Worm (Caenorhabditis elegans) whole organism, young adult: ENCODE results near the gene pqn-68.

Experiments
- B0019.2 ChIP-seq: fragments of 200-800 bp; sonication (Bioruptor generic); conservative IDR thresholded peaks from 2 replicates; pipeline ENCODE4 v1.3.6; 2022; ENCODE audit warnings: missing genetic modification reagents, missing genetic modification characterization, missing compliant biosample characterization
- B0336.3 ChIP-seq: fragments of 200-800 bp; sonication (Bioruptor generic); IDR thresholded peaks from 2 replicates; pipeline ENCODE4 v1.3.6; 2022; ENCODE audit warnings: missing genetic modification characterization, missing compliant biosample characterization
- F33H1.4 ChIP-seq: fragments of 200-800 bp; sonication (Bioruptor generic); IDR thresholded peaks from 2 replicates; pipeline ENCODE4 v1.3.6; 2022; ENCODE audit warnings: missing genetic modification reagents, missing genetic modification characterization, missing compliant biosample characterization
- K11D2.4 ChIP-seq: fragments of 200-800 bp; sonication (Bioruptor generic); IDR thresholded peaks from 2 replicates; pipeline ENCODE4 v1.3.6; 2022; ENCODE audit warnings: missing genetic modification reagents, missing genetic modification characterization, missing compliant biosample characterization
- K12H6.12 ChIP-seq: fragments of 200-800 bp; sonication (Bioruptor generic); optimal IDR thresholded peaks from 2 replicates; lab custom pipeline; 2018; ENCODE audit warnings: mild to moderate bottlenecking, missing genetic modification characterization, missing compliant biosample characterization
- T07F8.4 ChIP-seq: sonication (generic microtip); optimal IDR thresholded peaks from 2 replicates; lab custom pipeline; 2016; ENCODE audit warnings: mild to moderate bottlenecking, missing genetic modification characterization, moderate library complexity, missing compliant biosample characterization
- Y67H2A.10 ChIP-seq: fragments of 200-800 bp; sonication (Bioruptor generic); conservative IDR thresholded peaks from 2 replicates; pipeline ENCODE4 v1.3.6; 2022; ENCODE audit warnings: missing genetic modification reagents, missing genetic modification characterization, missing compliant biosample characterization
- Y95B8A.8 ChIP-seq: fragments of 200-800 bp; sonication (Bioruptor generic); IDR thresholded peaks from 2 replicates; pipeline ENCODE4 v1.3.6; 2022; ENCODE audit warnings: missing genetic modification reagents, missing genetic modification characterization, missing compliant biosample characterization
- attf-3 ChIP-seq: fragments of 200-800 bp; sonication (Bioruptor generic); conservative IDR thresholded peaks from 2 replicates; pipeline ENCODE4 v1.3.6; 2022; ENCODE audit warnings: missing genetic modification reagents, missing genetic modification characterization, missing compliant biosample characterization
- attf-5 ChIP-seq: fragments of 200-800 bp; sonication (Bioruptor generic); optimal IDR thresholded peaks from 2 replicates; lab custom pipeline; 2018; ENCODE audit warnings: mild to moderate bottlenecking, missing genetic modification characterization, missing compliant biosample characterization
- attf-6 ChIP-seq: fragments of 200-800 bp; sonication (Bioruptor generic); IDR thresholded peaks from 2 replicates; pipeline ENCODE4 v1.3.6; 2022; ENCODE audit warnings: missing genetic modification reagents, missing genetic modification characterization, missing compliant biosample characterization
- cebp-1 ChIP-seq, 2 experiments: fragments of 200-800 bp in 1 of 2; sonication (Bioruptor generic) in 1 of 2; sonication (generic microtip) in 1 of 2; IDR thresholded peaks in 1 of 2; optimal IDR thresholded peaks in 1 of 2; 2 replicates each; pipeline versions ENCODE4 v1.3.6 to Lab custom; 2017 to 2022; ENCODE audit warnings: missing compliant biosample characterization in 2 of 2, missing genetic modification characterization in 2 of 2, mild to moderate bottlenecking in 1 of 2, missing genetic modification reagents in 1 of 2, moderate library complexity in 1 of 2
- ceh-100 ChIP-seq: fragments of 200-800 bp; sonication (Bioruptor generic); IDR thresholded peaks from 2 replicates; pipeline ENCODE4 v1.3.6; 2022; ENCODE audit warnings: missing genetic modification reagents, missing genetic modification characterization, missing compliant biosample characterization
- ceh-27 ChIP-seq: fragments of 200-800 bp; sonication (Bioruptor generic); optimal IDR thresholded peaks from 2 replicates; lab custom pipeline; 2018; ENCODE audit warnings: mild to moderate bottlenecking, missing genetic modification characterization, moderate library complexity, missing compliant biosample characterization
- ceh-91 ChIP-seq: fragments of 200-800 bp; sonication (Bioruptor generic); IDR thresholded peaks from 2 replicates; pipeline ENCODE4 v1.3.6; 2022; ENCODE audit warnings: missing genetic modification reagents, missing genetic modification characterization, missing compliant biosample characterization
- dox-1 ChIP-seq: fragments of 200-800 bp; sonication (Bioruptor generic); IDR thresholded peaks from 2 replicates; pipeline ENCODE4 v1.3.6; 2022; ENCODE audit warnings: missing genetic modification reagents, missing genetic modification characterization, missing compliant biosample characterization
- dpl-1 ChIP-seq: fragments of 150-350 bp; optimal IDR thresholded peaks from 2 replicates; lab custom pipeline; 2014; ENCODE audit warnings: missing biosample characterization, missing genetic modification reagents, missing genetic modification characterization
- egl-18 ChIP-seq: fragments of 200-800 bp; sonication (Bioruptor generic); IDR thresholded peaks from 2 replicates; pipeline ENCODE4 v1.3.6; 2022; ENCODE audit warnings: missing genetic modification reagents, missing genetic modification characterization, missing compliant biosample characterization
- egl-44 ChIP-seq: fragments of 200-800 bp; sonication (Bioruptor generic); IDR thresholded peaks from 2 replicates; pipeline ENCODE4 v1.3.6; 2022; ENCODE audit warnings: missing genetic modification reagents, missing genetic modification characterization, missing compliant biosample characterization
- egrh-3 ChIP-seq: fragments of 200-800 bp; sonication (Bioruptor generic); IDR thresholded peaks from 2 replicates; pipeline ENCODE4 v1.3.6; 2022; ENCODE audit warnings: missing genetic modification reagents, missing genetic modification characterization, missing compliant biosample characterization
- hmg-1.2 ChIP-seq: fragments of 200-800 bp; sonication (Bioruptor generic); IDR thresholded peaks from 2 replicates; pipeline ENCODE4 v1.3.6; 2022; ENCODE audit warnings: missing genetic modification reagents, missing genetic modification characterization, missing compliant biosample characterization
- lin-26 ChIP-seq: fragments of 200-800 bp; sonication (Bioruptor generic); IDR thresholded peaks from 2 replicates; pipeline ENCODE4 v1.3.6; 2022; ENCODE audit warnings: missing genetic modification reagents, missing genetic modification characterization, missing compliant biosample characterization
- lin-54 ChIP-seq: fragments of 200-800 bp; sonication (Bioruptor generic); optimal IDR thresholded peaks from 2 replicates; lab custom pipeline; 2018; ENCODE audit warnings: mild to moderate bottlenecking, missing genetic modification characterization, missing compliant biosample characterization
- lir-1 ChIP-seq: fragments of 200-800 bp; sonication (Bioruptor generic); conservative IDR thresholded peaks from 2 replicates; pipeline ENCODE4 v1.3.6; 2022; ENCODE audit warnings: missing genetic modification reagents, missing genetic modification characterization, missing compliant biosample characterization
- madf-10 ChIP-seq: sonication (generic microtip); optimal IDR thresholded peaks from 2 replicates; lab custom pipeline; 2016; ENCODE audit warnings: mild to moderate bottlenecking, missing genetic modification characterization, missing compliant biosample characterization
- madf-3 ChIP-seq: fragments of 200-800 bp; sonication (Bioruptor generic); IDR thresholded peaks from 2 replicates; pipeline ENCODE4 v1.3.6; 2022; ENCODE audit warnings: missing genetic modification reagents, missing genetic modification characterization, missing compliant biosample characterization
- madf-6 ChIP-seq: fragments of 200-800 bp; sonication (Bioruptor generic); IDR thresholded peaks from 2 replicates; pipeline ENCODE4 v1.3.6; 2022; ENCODE audit warnings: missing genetic modification reagents, missing genetic modification characterization, missing compliant biosample characterization
- madf-8 ChIP-seq: fragments of 200-800 bp; sonication (Bioruptor generic); conservative IDR thresholded peaks from 2 replicates; pipeline ENCODE4 v1.3.6; 2022; ENCODE audit warnings: missing genetic modification reagents, missing genetic modification characterization, missing compliant biosample characterization
- nhr-80 ChIP-seq: sonication (generic microtip); optimal IDR thresholded peaks from 2 replicates; lab custom pipeline; 2016; ENCODE audit warnings: missing genetic modification characterization, missing compliant biosample characterization
- nhr-90 ChIP-seq: sonication (generic microtip); optimal IDR thresholded peaks from 2 replicates; lab custom pipeline; 2016; ENCODE audit warnings: missing genotype, mild to moderate bottlenecking, missing genetic modification characterization, missing compliant biosample characterization
- rcor-1 ChIP-seq: fragments of 200-800 bp; sonication (Bioruptor generic); IDR thresholded peaks from 2 replicates; pipeline ENCODE4 v1.3.6; 2022; ENCODE audit warnings: missing genetic modification reagents, missing genetic modification characterization, missing compliant biosample characterization
- somi-1 ChIP-seq: fragments of 200-800 bp; sonication (Bioruptor generic); optimal IDR thresholded peaks from 2 replicates; lab custom pipeline; 2018; ENCODE audit warnings: mild to moderate bottlenecking, missing genetic modification characterization, missing compliant biosample characterization
- tbp1 ChIP-seq: fragments of 200-800 bp; sonication (Bioruptor generic); optimal IDR thresholded peaks from 2 replicates; lab custom pipeline; 2018; ENCODE audit warnings: mild to moderate bottlenecking, missing genetic modification characterization, missing compliant biosample characterization
- ztf-18 ChIP-seq: sonication (generic microtip); optimal IDR thresholded peaks from 2 replicates; lab custom pipeline; 2016; ENCODE audit warnings: missing genotype, mild to moderate bottlenecking, missing genetic modification characterization, missing compliant biosample characterization
- ztf-26 ChIP-seq: sonication (generic microtip); optimal IDR thresholded peaks from 2 replicates; lab custom pipeline; 2017; ENCODE audit warnings: missing genetic modification characterization, missing compliant biosample characterization
- ztf-28 ChIP-seq: fragments of 200-800 bp; sonication (Bioruptor generic); IDR thresholded peaks from 2 replicates; pipeline ENCODE4 v1.3.6; 2022; ENCODE audit warnings: missing genetic modification reagents, missing genetic modification characterization, missing compliant biosample characterization
- ztf-6 ChIP-seq: fragments of 200-800 bp; sonication (Bioruptor generic); IDR thresholded peaks from 2 replicates; pipeline ENCODE4 v1.3.6; 2022; ENCODE audit warnings: missing genetic modification reagents, missing genetic modification characterization, missing compliant biosample characterization

The pqn-68 gene

DNA sequence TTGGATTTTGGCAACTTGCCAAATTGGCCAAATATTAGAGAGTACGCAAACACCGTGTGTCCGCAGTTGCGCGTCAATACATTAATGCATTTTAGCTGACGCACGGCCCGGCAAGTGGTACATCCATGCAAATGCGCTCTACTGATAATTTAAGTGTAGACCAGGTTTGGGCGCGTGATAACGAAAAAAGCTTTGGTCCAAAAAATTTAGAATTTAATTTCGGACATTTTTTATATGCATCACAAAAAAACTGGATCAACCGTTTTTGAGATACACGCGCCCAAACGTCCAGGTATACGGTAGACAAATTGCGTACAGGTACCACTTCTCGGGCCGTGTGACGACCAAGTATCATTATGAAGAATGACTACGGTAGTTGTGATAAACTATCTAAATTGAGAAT is 15.5 kb downstream of the pqn-68 start, which contains the start of gene R186.8 (continued):
- TF ChIP-seq egl-18 (GFP tag; lab: Robert Waterston, UW): 0 out of 2 replicates have a peak, but pooled peaks have one; percentile 56
- peak; percentile 40 for TF ChIP-seq ceh-27
- TF ChIP-seq ztf-18 (tag; lab: Kevin White, UChicago): peak; percentile 72
- peak; percentile 67 for TF ChIP-seq K12H6.12 (tag; lab: Kevin White, UChicago)
- peak; percentile 97 for TF ChIP-seq dox-1 (GFP tag; lab: Robert Waterston, UW)
- peak; percentile 71 for TF ChIP-seq ztf-26 (tag; lab: Kevin White, UChicago)
- peak; percentile 66; the same call in 1 of the 2 replicates for TF ChIP-seq Y95B8A.8 (GFP tag; lab: Robert Waterston, UW)
- TF ChIP-seq ceh-91 (GFP tag; lab: Robert Waterston, UW): peak; percentile 89
- TF ChIP-seq B0336.3 (GFP tag; lab: Robert Waterston, UW): peak; percentile 76; the same call in 1 of the 2 replicates
- TF ChIP-seq B0019.2 (GFP tag; lab: Robert Waterston, UW): peak; percentile 63; the same call in 1 of the 2 replicates
- peak; percentile 15 for TF ChIP-seq madf-10 (tag; lab: Kevin White, UChicago)
- peak; percentile 28; the same call in 1 of the 2 replicates for TF ChIP-seq madf-8 (GFP tag; lab: Robert Waterston, UW)
- TF ChIP-seq Y67H2A.10 (GFP tag; lab: Robert Waterston, UW): peak; percentile 68; the same call in 1 of the 2 replicates
- TF ChIP-seq attf-6: peak; percentile 29; the same call in 1 of the 2 replicates
- peak; percentile 70 for TF ChIP-seq F33H1.4 (GFP tag; lab: Robert Waterston, UW)
- TF ChIP-seq K11D2.4: peak; percentile 91
- TF ChIP-seq lin-54 (GFP tag; lab: Kevin White, UChicago): peak; percentile 66
- TF ChIP-seq egl-44 (GFP tag; lab: Robert Waterston, UW): 0 out of 2 replicates have a peak, but pooled peaks have one; percentile 49
- TF ChIP-seq nhr-90 (tag; lab: Kevin White, UChicago): peak; percentile 16
- TF ChIP-seq madf-3 (GFP tag; lab: Robert Waterston, UW): peak; percentile 78; the same call in 1 of the 2 replicates
- peak; percentile 81 for TF ChIP-seq rcor-1
- 0 out of 2 replicates have a peak, but pooled peaks have one; percentile 32 for TF ChIP-seq lir-1
- TF ChIP-seq hmg-1.2: peak; percentile 92
- peak; percentile 57; the same call in 1 of the 2 replicates for TF ChIP-seq egrh-3 (GFP tag; lab: Robert Waterston, UW)
- TF ChIP-seq ztf-6: 0 out of 2 replicates have a peak, but pooled peaks have one; percentile 7
- TF ChIP-seq tbp1 (GFP tag; lab: Kevin White, UChicago): peak; percentile 60
- TF ChIP-seq cebp-1 (GFP tag; IDR thresholded peaks at IDR 0.05; lab: Robert Waterston, UW): peak; percentile 57; the same call in 1 of the 2 replicates
- peak; percentile 58 for TF ChIP-seq cebp-1 (tag; optimal IDR thresholded peaks at IDR 0.05; lab: Kevin White, UChicago)
- peak; percentile 63 for TF ChIP-seq somi-1 (GFP tag; lab: Kevin White, UChicago)
- TF ChIP-seq attf-5: peak; percentile 92
- peak; percentile 88 for TF ChIP-seq attf-3 (GFP tag; lab: Robert Waterston, UW)
- TF ChIP-seq nhr-80 (tag; lab: Kevin White, UChicago): peak; percentile 68
- TF ChIP-seq ztf-28: 0 out of 2 replicates have a peak, but pooled peaks have one; percentile 18
- TF ChIP-seq lin-26 (GFP tag; lab: Robert Waterston, UW): peak; percentile 68; the same call in 1 of the 2 replicates
- TF ChIP-seq ceh-100: peak; percentile 72
- TF ChIP-seq madf-6: peak; percentile 68
- TF ChIP-seq dpl-1 (GFP tag; lab: Kevin White, UChicago): peak; percentile 19

DNA sequence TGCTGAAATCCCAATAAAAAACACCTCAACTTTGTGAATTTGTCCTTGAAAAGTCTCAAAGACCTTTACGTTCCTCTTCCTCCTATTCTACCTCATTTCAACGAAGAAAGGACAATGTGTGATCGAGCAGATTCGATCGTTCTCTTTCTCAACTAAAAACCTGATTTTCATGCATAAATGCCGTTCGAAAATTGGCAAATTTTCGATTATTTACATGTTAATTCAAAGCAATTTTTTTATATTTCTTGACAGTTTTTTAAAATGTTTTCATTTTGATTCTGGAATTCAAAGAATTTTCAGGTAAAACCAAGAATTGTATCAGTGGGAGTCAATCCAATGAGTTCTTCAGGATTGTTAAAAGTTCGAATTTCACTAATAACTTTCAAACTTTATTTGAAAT is 16.1 kb downstream of the pqn-68 start, which contains the start of gene lin-46:
Gene lin-46, plus strand, starts transcription at position 301 of the 400 bp plus-strand sequence.
- TF ChIP-seq T07F8.4 (tag; lab: Kevin White, UChicago): no peak
